Worm (Caenorhabditis elegans): ENCODE results near the gene M02B7.7.

DNA sequence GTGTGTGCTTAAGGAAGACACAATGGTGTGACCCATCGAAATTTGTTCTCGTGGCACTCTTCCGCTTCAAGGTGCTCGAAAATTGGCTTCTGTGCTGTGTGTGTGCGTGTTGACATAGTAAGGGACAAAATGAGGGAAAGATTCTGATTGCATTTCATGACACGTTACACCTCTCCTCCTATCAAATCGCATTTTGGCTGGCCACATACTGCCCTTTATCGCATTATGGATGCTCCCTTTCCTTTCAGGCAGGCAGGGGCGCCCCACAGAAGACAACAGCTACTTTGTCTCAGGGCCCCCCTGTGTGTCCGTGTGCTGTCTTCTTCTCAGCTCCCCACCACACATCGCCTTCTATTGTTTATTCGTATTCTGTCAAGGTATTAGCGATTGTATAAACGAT lies 40.5 kb upstream of the M02B7.7 start:
- TF ChIP-seq elt-2 (tag; optimal IDR thresholded peaks at IDR 0.05), result no peak
- no peak for TF ChIP-seq ceh-9 (tag; optimal IDR thresholded peaks at IDR 0.05)
- no peak for TF ChIP-seq nfya-1 (tag; optimal IDR thresholded peaks at IDR 0.05; ENCODE audit: insufficient read depth)
- no peak for TF ChIP-seq nhr-76 (tag; optimal IDR thresholded peaks at IDR 0.05)
- TF ChIP-seq nhr-237 (tag; optimal IDR thresholded peaks at IDR 0.05), result no peak
- TF ChIP-seq nhr-28 (tag; optimal IDR thresholded peaks at IDR 0.05), result no peak

Measured in whole organism, L3 larva.